Worm (Caenorhabditis elegans) whole organism, young adult: ENCODE results near the gene best-23.

Experiments used
- B0019.2 ChIP-seq: fragments of 200-800 bp; sonication (Bioruptor generic); conservative IDR thresholded peaks from 2 replicates; pipeline ENCODE4 v1.3.6; 2022; ENCODE audit warnings: missing genetic modification reagents, missing genetic modification characterization, missing compliant biosample characterization
- B0035.1 ChIP-seq: sonication (generic microtip); optimal IDR thresholded peaks from 2 replicates; lab custom pipeline; 2016; ENCODE audit warnings: missing genetic modification characterization, mild to moderate bottlenecking, missing compliant biosample characterization, missing genotype, missing genetic modification reagents
- F10E7.11 ChIP-seq: sonication (generic microtip); optimal IDR thresholded peaks from 2 replicates; lab custom pipeline; 2017; ENCODE audit warnings: mild to moderate bottlenecking, missing genetic modification characterization, moderate library complexity, missing compliant biosample characterization
- F22D6.2 ChIP-seq: sonication (generic microtip); optimal IDR thresholded peaks from 2 replicates; lab custom pipeline; 2016; ENCODE audit warnings: mild to moderate bottlenecking, missing genetic modification characterization, missing compliant biosample characterization
- T26A5.8 ChIP-seq: sonication (generic microtip); optimal IDR thresholded peaks from 2 replicates; lab custom pipeline; 2016; ENCODE audit warnings: missing genetic modification characterization, missing compliant biosample characterization
- Y79H2A.3 ChIP-seq: fragments of 200-800 bp; sonication (Bioruptor generic); conservative IDR thresholded peaks from 2 replicates; pipeline ENCODE4 v1.3.6; 2022; ENCODE audit warnings: missing genetic modification reagents, missing genetic modification characterization, missing compliant biosample characterization
- Y95B8A.8 ChIP-seq: fragments of 200-800 bp; sonication (Bioruptor generic); IDR thresholded peaks from 2 replicates; pipeline ENCODE4 v1.3.6; 2022; ENCODE audit warnings: missing genetic modification reagents, missing genetic modification characterization, missing compliant biosample characterization
- aptf-2 ChIP-seq: fragments of 200-800 bp; sonication (Bioruptor generic); conservative IDR thresholded peaks from 2 replicates; pipeline ENCODE4 v1.3.6; 2022; ENCODE audit warnings: missing genetic modification reagents, missing genetic modification characterization, missing compliant biosample characterization
- aptf-3 ChIP-seq: fragments of 200-800 bp; sonication (Bioruptor generic); IDR thresholded peaks from 2 replicates; pipeline ENCODE4 v1.3.6; 2022; ENCODE audit warnings: missing genetic modification characterization, missing compliant biosample characterization
- atf-7 ChIP-seq: sonication (generic microtip); optimal IDR thresholded peaks from 2 replicates; lab custom pipeline; 2017; ENCODE audit warnings: mild to moderate bottlenecking, missing genetic modification characterization, missing compliant biosample characterization
- athp-1 ChIP-seq: sonication (generic microtip); optimal IDR thresholded peaks from 2 replicates; lab custom pipeline; 2017; ENCODE audit warnings: mild to moderate bottlenecking, missing genetic modification characterization, missing compliant biosample characterization
- attf-5 ChIP-seq: fragments of 200-800 bp; sonication (Bioruptor generic); optimal IDR thresholded peaks from 2 replicates; lab custom pipeline; 2018; ENCODE audit warnings: mild to moderate bottlenecking, missing genetic modification characterization, missing compliant biosample characterization
- attf-6 ChIP-seq: fragments of 200-800 bp; sonication (Bioruptor generic); IDR thresholded peaks from 2 replicates; pipeline ENCODE4 v1.3.6; 2022; ENCODE audit warnings: missing genetic modification reagents, missing genetic modification characterization, missing compliant biosample characterization
- bed-2 ChIP-seq: fragments of 200-800 bp; sonication (Bioruptor generic); IDR thresholded peaks from 2 replicates; pipeline ENCODE4 v1.3.6; 2022; ENCODE audit warnings: missing genetic modification reagents, missing genetic modification characterization, missing compliant biosample characterization
- cebp-1 ChIP-seq, 2 experiments: fragments of 200-800 bp in 1 of 2; sonication (Bioruptor generic) in 1 of 2; sonication (generic microtip) in 1 of 2; IDR thresholded peaks in 1 of 2; optimal IDR thresholded peaks in 1 of 2; 2 replicates each; pipeline versions ENCODE4 v1.3.6 to Lab custom; 2017 to 2022; ENCODE audit warnings: missing compliant biosample characterization in 2 of 2, missing genetic modification characterization in 2 of 2, mild to moderate bottlenecking in 1 of 2, missing genetic modification reagents in 1 of 2, moderate library complexity in 1 of 2
- cebp-2 ChIP-seq: fragments of 200-800 bp; sonication (Bioruptor generic); IDR thresholded peaks from 2 replicates; pipeline ENCODE4 v1.3.6; 2022; ENCODE audit warnings: missing genetic modification characterization, missing compliant biosample characterization
- dpff-1 ChIP-seq: sonication (generic microtip); optimal IDR thresholded peaks from 2 replicates; lab custom pipeline; 2017; ENCODE audit warnings: mild to moderate bottlenecking, missing genetic modification characterization, missing compliant biosample characterization
- egrh-3 ChIP-seq: fragments of 200-800 bp; sonication (Bioruptor generic); IDR thresholded peaks from 2 replicates; pipeline ENCODE4 v1.3.6; 2022; ENCODE audit warnings: missing genetic modification reagents, missing genetic modification characterization, missing compliant biosample characterization
- ekl-4 ChIP-seq: fragments of 200-800 bp; sonication (Bioruptor generic); IDR thresholded peaks from 2 replicates; pipeline ENCODE4 v1.3.6; 2022; ENCODE audit warnings: missing genetic modification reagents, missing genetic modification characterization, missing compliant biosample characterization
- let-607 ChIP-seq, 2 experiments: fragments of 200-800 bp in 1 of 2; sonication (Bioruptor generic) in 1 of 2; sonication (generic microtip) in 1 of 2; optimal IDR thresholded peaks; 2 replicates each; lab custom pipeline; 2016 to 2018; ENCODE audit warnings: mild to moderate bottlenecking in 2 of 2, missing compliant biosample characterization in 2 of 2, missing genetic modification characterization in 2 of 2, moderate library complexity in 2 of 2, missing genotype in 1 of 2
- lin-35 ChIP-seq, 3 experiments: fragments of 150-350 bp in 2 of 3; sonication (generic microtip) in 1 of 3; optimal IDR thresholded peaks; 2 replicates each; lab custom pipeline; 2014 to 2018; ENCODE audit warnings: missing biosample characterization in 3 of 3, missing genetic modification characterization in 3 of 3, missing genetic modification reagents in 3 of 3
- lin-40 ChIP-seq: sonication (generic microtip); optimal IDR thresholded peaks from 2 replicates; lab custom pipeline; 2016; ENCODE audit warnings: missing genetic modification characterization, mild to moderate bottlenecking, missing compliant biosample characterization, missing genotype, missing genetic modification reagents
- lin-54 ChIP-seq: fragments of 200-800 bp; sonication (Bioruptor generic); optimal IDR thresholded peaks from 2 replicates; lab custom pipeline; 2018; ENCODE audit warnings: mild to moderate bottlenecking, missing genetic modification characterization, missing compliant biosample characterization
- lir-1 ChIP-seq: fragments of 200-800 bp; sonication (Bioruptor generic); conservative IDR thresholded peaks from 2 replicates; pipeline ENCODE4 v1.3.6; 2022; ENCODE audit warnings: missing genetic modification reagents, missing genetic modification characterization, missing compliant biosample characterization
- madf-10 ChIP-seq: sonication (generic microtip); optimal IDR thresholded peaks from 2 replicates; lab custom pipeline; 2016; ENCODE audit warnings: mild to moderate bottlenecking, missing genetic modification characterization, missing compliant biosample characterization
- madf-6 ChIP-seq: fragments of 200-800 bp; sonication (Bioruptor generic); IDR thresholded peaks from 2 replicates; pipeline ENCODE4 v1.3.6; 2022; ENCODE audit warnings: missing genetic modification reagents, missing genetic modification characterization, missing compliant biosample characterization
- mel-28 ChIP-seq: sonication (generic microtip); optimal IDR thresholded peaks from 2 replicates; lab custom pipeline; 2016; ENCODE audit warnings: borderline replicate concordance, mild to moderate bottlenecking, missing genetic modification characterization, missing compliant biosample characterization
- mes-4 ChIP-seq: sonication (generic microtip); optimal IDR thresholded peaks from 2 replicates; lab custom pipeline; 2016; ENCODE audit warnings: missing genotype, missing genetic modification characterization, missing compliant biosample characterization
- nhr-80 ChIP-seq: sonication (generic microtip); optimal IDR thresholded peaks from 2 replicates; lab custom pipeline; 2016; ENCODE audit warnings: missing genetic modification characterization, missing compliant biosample characterization
- nhr-90 ChIP-seq: sonication (generic microtip); optimal IDR thresholded peaks from 2 replicates; lab custom pipeline; 2016; ENCODE audit warnings: missing genotype, mild to moderate bottlenecking, missing genetic modification characterization, missing compliant biosample characterization
- rec-8 ChIP-seq, 2 experiments: sonication (generic microtip); optimal IDR thresholded peaks; 2 replicates each; lab custom pipeline; 2016; ENCODE audit warnings: mild to moderate bottlenecking in 2 of 2, missing genetic modification characterization in 2 of 2, missing genetic modification reagents in 2 of 2, missing genotype in 2 of 2, missing biosample characterization in 1 of 2, missing compliant biosample characterization in 1 of 2, moderate library complexity in 1 of 2
- rpc-1 ChIP-seq, 2 experiments: fragments of 150-350 bp in 1 of 2; sonication (generic microtip) in 1 of 2; optimal IDR thresholded peaks; 2 replicates each; lab custom pipeline; 2014 to 2018; ENCODE audit warnings: missing biosample characterization in 1 of 2, missing genetic modification characterization in 1 of 2, missing genetic modification reagents in 1 of 2, missing genotype in 1 of 2
- snpc-3.4 ChIP-seq: sonication (generic microtip); optimal IDR thresholded peaks from 2 replicates; lab custom pipeline; 2017; ENCODE audit warnings: missing genetic modification characterization, mild to moderate bottlenecking, missing compliant biosample characterization, antibody characterized with exemption, moderate library complexity, missing genotype, missing genetic modification reagents
- snpc-4 ChIP-seq, 5 experiments: fragments of 150-350 bp in 1 of 5; sonication (generic microtip) in 4 of 5; optimal IDR thresholded peaks; 2 replicates each; lab custom pipeline; 2014 to 2018; ENCODE audit warnings: missing genetic modification characterization in 5 of 5, missing biosample characterization in 3 of 5, antibody characterized with exemption in 2 of 5, mild to moderate bottlenecking in 2 of 5, missing compliant biosample characterization in 2 of 5, missing genotype in 2 of 5, moderate library complexity in 2 of 5, missing genetic modification reagents in 1 of 5
- tbp1 ChIP-seq: fragments of 200-800 bp; sonication (Bioruptor generic); optimal IDR thresholded peaks from 2 replicates; lab custom pipeline; 2018; ENCODE audit warnings: mild to moderate bottlenecking, missing genetic modification characterization, missing compliant biosample characterization
- tlf-1 ChIP-seq: fragments of 200-800 bp; sonication (Bioruptor generic); optimal IDR thresholded peaks from 2 replicates; lab custom pipeline; 2018; ENCODE audit warnings: mild to moderate bottlenecking, missing genetic modification characterization, missing compliant biosample characterization
- unc-130 ChIP-seq: sonication (generic microtip); optimal IDR thresholded peaks from 2 replicates; lab custom pipeline; 2016; ENCODE audit warnings: missing genetic modification reagents, missing genetic modification characterization, missing compliant biosample characterization
- unc-62 ChIP-seq: fragments of 150-350 bp; optimal IDR thresholded peaks from 2 replicates; lab custom pipeline; 2014; ENCODE audit warnings: missing biosample characterization, missing genetic modification reagents, missing genetic modification characterization
- zfh-2 ChIP-seq: fragments of 200-800 bp; sonication (Bioruptor generic); conservative IDR thresholded peaks from 2 replicates; pipeline ENCODE4 v1.3.6; 2022; ENCODE audit warnings: missing genetic modification reagents, missing genetic modification characterization, missing compliant biosample characterization
- ztf-6 ChIP-seq: fragments of 200-800 bp; sonication (Bioruptor generic); IDR thresholded peaks from 2 replicates; pipeline ENCODE4 v1.3.6; 2022; ENCODE audit warnings: missing genetic modification reagents, missing genetic modification characterization, missing compliant biosample characterization

best-23 gene

ce11 chrII:7944333-7944744, 37.0 kb upstream of the best-23 start:
- peak; percentile 91 for TF ChIP-seq nhr-80 (tag; lab: Kevin White, UChicago)
- no peak for TF ChIP-seq cebp-1 (GFP tag; IDR thresholded peaks at IDR 0.05; lab: Robert Waterston, UW)
- peak; percentile 28 for TF ChIP-seq cebp-1 (tag; optimal IDR thresholded peaks at IDR 0.05; lab: Kevin White, UChicago)
- TF ChIP-seq Y79H2A.3 (GFP tag; lab: Robert Waterston, UW) = no peak
- peak; percentile 47 to 83 for TF ChIP-seq let-607 (tag; optimal IDR thresholded peaks at IDR 0.05; lab: Kevin White, UChicago)
- TF ChIP-seq tbp1 = peak; percentile 10
- peak; percentile 42 for TF ChIP-seq lin-40 (tag; lab: Kevin White, UChicago)
- TF ChIP-seq athp-1 (tag; lab: Kevin White, UChicago) = no peak
- TF ChIP-seq atf-7 (tag; lab: Kevin White, UChicago) = peak; percentile 57
- TF ChIP-seq nhr-90 (tag; lab: Kevin White, UChicago) = peak; percentile 28

ce11 chrII:7940848-7941247, 33.5 kb upstream of the best-23 start, which contains the start of gene ZK669.3:
Gene ZK669.3, plus strand, starts transcription at chrII:7941148.
- TF ChIP-seq aptf-2 (GFP tag; lab: Robert Waterston, UW) = no peak
- no peak for TF ChIP-seq attf-6 (GFP tag; lab: Robert Waterston, UW)
- no peak for TF ChIP-seq lir-1 (GFP tag; lab: Robert Waterston, UW)
- TF ChIP-seq ekl-4 = no peak
- no peak for TF ChIP-seq ztf-6 (GFP tag; lab: Robert Waterston, UW)
- no peak for TF ChIP-seq snpc-3.4 (tag; lab: Kevin White, UChicago)
- TF ChIP-seq B0019.2 = no peak
- no peak for TF ChIP-seq bed-2 (GFP tag; lab: Robert Waterston, UW)
- no peak for TF ChIP-seq rec-8 (tag; optimal IDR thresholded peaks at IDR 0.05; lab: Kevin White, UChicago)
- TF ChIP-seq lin-54 = no peak
- TF ChIP-seq tlf-1 = no peak
- TF ChIP-seq cebp-2 (GFP tag; lab: Robert Waterston, UW) = no peak

- TF ChIP-seq zfh-2 (no peak), attf-6 (GFP tag; lab: Robert Waterston, UW) (no peak), unc-130 (GFP tag; lab: Kevin White, UChicago) (no peak), F10E7.11 (tag; lab: Kevin White, UChicago) (no peak), T26A5.8 (tag; lab: Kevin White, UChicago) (no peak), rpc-1 (optimal IDR thresholded peaks at IDR 0.05; lab: Kevin White, UChicago) (no peak), rpc-1 (tag; optimal IDR thresholded peaks at IDR 0.05; lab: Kevin White, UChicago) (no peak), egrh-3 (GFP tag; lab: Robert Waterston, UW) (no peak), Y95B8A.8 (no peak), F22D6.2 (no peak), nhr-80 (tag; lab: Kevin White, UChicago) (no peak), madf-10 (no peak), aptf-3 (no peak), lin-35 (GFP tag; optimal IDR thresholded peaks at IDR 0.05; lab: Kevin White, UChicago) (no peak), unc-62 (GFP tag; lab: Kevin White, UChicago) (no peak)
Measured at ce11 chrII:7938078-7938477, 30.7 kb upstream of the best-23 start, which contains the start of gene ZK669.2. Gene ZK669.2, minus strand, starts transcription at chrII:7938178.

- TF ChIP-seq B0035.1 (tag; lab: Kevin White, UChicago) (no peak), mel-28 (tag; lab: Kevin White, UChicago) (no peak), madf-6 (GFP tag; lab: Robert Waterston, UW) (no peak), nhr-80 (tag; lab: Kevin White, UChicago) (no peak), cebp-2 (GFP tag; lab: Robert Waterston, UW) (no peak), dpff-1 (tag; lab: Kevin White, UChicago) (no peak), mes-4 (tag; lab: Kevin White, UChicago) (no peak), attf-5 (GFP tag; lab: Kevin White, UChicago) (no peak), snpc-4 (GFP tag; optimal IDR thresholded peaks at IDR 0.05; lab: Kevin White, UChicago) (no peak), snpc-4 (tag; optimal IDR thresholded peaks at IDR 0.05; lab: Kevin White, UChicago) (no peak)
Measured at ce11 chrII:7935622-7936021, 28.2 kb upstream of the best-23 start.
